Fruit fly (Drosophila melanogaster) whole organism, larva: ENCODE data around the gene Grasp65.

Experiments used
- noc ChIP-seq: fragments of 200-800 bp; sonication (Bioruptor generic); optimal IDR thresholded peaks from 3 replicates; lab custom pipeline; 2019; ENCODE audit warnings: missing biosample characterization, mild to moderate bottlenecking, missing genetic modification characterization, moderate library complexity

Grasp65 gene

dm6 chr3L:19929719-19930334 lies 5.1 kb downstream of the Grasp65 start:
- no peak for TF ChIP-seq noc (tag; lab: Kevin White, UChicago)

- no peak for TF ChIP-seq noc (tag; lab: Kevin White, UChicago)
Measured at dm6 chr3L:19931391-19931790, 6.6 kb downstream of the Grasp65 start, which contains the start of gene CG46462. Gene CG46462 (plus strand): TSS chr3L:19931691.

DNA sequence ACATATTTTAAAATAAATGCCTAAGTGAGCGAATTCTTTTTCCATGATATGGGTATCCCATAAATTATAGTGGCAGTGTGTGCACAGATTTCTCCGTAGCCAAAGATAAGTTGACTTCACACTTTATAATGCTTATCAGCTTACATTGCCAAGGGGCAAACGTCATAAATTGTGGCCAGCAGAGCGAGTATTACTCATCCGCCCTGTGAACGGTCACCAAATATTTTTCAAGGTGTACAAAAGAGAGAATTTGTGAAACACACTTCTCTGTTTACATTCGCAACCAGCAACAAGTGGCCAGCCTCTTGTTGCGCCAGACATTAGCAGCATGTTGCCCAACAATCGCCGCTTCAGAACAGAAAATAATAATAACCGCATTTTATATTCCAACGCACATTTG lies 8.2 kb downstream of the Grasp65 start:
- TF ChIP-seq noc (tag; lab: Kevin White, UChicago): no peak

DNA sequence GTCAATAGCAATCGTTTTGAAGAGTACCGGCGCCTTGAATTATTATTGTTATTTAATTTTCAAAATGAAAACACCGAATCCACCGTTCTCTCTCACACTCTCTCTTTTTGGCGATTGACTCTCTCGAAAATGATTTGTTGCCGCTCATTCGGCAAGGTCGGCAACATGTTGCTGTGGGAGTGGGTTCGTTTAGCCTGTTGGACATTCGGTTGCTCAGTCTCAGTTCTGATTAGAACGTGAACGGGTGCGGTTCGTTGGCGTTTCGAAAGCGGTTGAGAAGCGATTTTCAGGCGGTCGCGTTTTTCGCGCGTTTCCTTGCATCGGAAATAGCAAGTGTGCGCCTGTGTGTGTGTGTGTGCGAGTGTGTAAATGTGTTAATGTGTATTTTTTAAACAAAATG lies 14.3 kb downstream of the Grasp65 start, which contains the start of gene Ac76E:
Gene Ac76E (plus strand): TSS at position 264 of the 400 bp plus-strand sequence.
- peak; percentile 20 for TF ChIP-seq noc (tag; lab: Kevin White, UChicago)

dm6 chr3L:19940349-19940748 lies 15.6 kb downstream of the Grasp65 start:
- no peak for TF ChIP-seq noc (tag; lab: Kevin White, UChicago)

DNA sequence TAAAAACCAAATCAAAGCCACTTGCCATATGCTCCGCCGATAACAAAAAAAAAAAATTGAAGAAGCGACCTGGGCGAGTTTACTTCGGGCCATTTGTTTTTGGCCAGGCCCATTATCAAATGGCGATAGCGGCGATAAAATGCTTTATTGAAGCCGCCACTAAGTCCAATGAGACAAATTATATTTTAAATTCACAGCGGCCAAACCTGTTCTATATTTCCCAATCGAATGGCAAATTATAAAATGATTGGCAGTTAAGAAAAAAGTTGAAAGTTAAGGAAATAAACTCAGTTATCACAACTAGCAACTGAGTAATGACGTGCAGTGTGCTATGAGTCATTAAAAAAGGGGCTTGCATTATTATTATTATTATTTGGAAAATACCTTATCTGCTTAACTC lies 16.4 kb downstream of the Grasp65 start:
- peak; percentile 37 for TF ChIP-seq noc (tag; lab: Kevin White, UChicago)

DNA sequence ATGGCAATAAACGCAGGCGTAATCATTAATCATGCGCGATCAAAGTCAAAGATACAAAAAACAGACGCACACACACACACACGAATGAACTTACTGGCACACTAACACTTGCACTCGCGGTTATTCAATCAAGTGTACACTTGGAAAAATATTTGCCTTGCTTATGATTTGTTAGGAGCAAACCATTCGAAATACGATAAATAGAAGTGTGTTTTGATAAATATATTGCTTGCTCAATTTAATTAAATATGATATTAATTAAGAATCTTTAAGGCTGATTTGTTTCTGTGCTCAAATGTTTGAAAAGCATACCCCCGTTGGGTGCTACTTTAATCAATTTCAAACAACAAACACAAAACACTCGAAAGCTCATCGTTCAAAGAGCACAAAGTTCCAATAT lies 20.7 kb downstream of the Grasp65 start:
- TF ChIP-seq noc (tag; lab: Kevin White, UChicago): no peak

DNA sequence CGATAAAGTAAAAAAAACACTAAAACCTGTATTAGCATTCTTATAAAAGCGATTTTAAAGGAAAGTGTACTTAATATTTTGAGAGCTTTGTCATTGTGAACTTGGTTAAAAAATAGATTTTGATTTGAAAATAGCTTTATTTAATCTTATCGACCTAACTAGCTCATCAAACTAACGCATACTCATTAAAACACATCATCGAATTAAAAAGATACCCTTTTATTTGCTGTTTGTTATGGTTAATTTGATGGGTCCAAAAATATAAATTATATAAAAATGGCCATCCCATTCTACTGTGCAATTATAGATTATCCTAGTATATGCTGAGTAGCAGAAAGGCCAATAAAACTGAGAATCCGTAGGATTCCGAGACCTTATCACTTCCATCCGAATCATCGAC lies 26.3 kb downstream of the Grasp65 start, which contains the start of gene CG32219:
Gene CG32219 (minus strand): TSS at position 101 of the 400 bp plus-strand sequence.
- TF ChIP-seq noc (tag; lab: Kevin White, UChicago): no peak

dm6 chr3L:19951868-19952267 lies 27.1 kb downstream of the Grasp65 start, which contains the start of gene CG34258:
Gene CG34258 (minus strand): TSS chr3L:19951968.
- no peak for TF ChIP-seq noc (tag; lab: Kevin White, UChicago)

dm6 chr3L:19952690-19953089 lies 27.9 kb downstream of the Grasp65 start, which contains the start of gene CG33710:
Gene CG33710 (minus strand): TSS chr3L:19952790.
- no peak for TF ChIP-seq noc (tag; lab: Kevin White, UChicago)

DNA sequence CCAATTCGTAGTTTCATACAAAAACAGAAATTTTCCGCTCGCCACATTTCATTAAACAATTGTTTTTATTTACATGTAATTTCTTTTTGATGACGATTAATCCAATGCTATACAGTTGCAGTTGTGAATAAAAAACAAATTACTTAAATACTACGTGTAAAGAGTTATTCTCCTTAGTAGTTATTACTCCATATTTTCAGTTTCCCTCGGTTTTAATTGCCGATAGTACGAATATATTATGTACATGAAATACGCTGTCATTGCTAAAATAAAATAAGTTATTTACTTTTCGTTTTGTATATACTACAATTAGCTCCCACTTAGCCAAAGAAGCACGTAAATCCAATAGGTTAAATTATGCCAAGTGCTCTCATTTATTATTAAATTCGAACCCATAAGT lies 28.9 kb downstream of the Grasp65 start, which contains the start of gene CG42655:
Gene CG42655 (minus strand): TSS at position 101 of the 400 bp plus-strand sequence.
- no peak for TF ChIP-seq noc (tag; lab: Kevin White, UChicago)

- TF ChIP-seq noc (tag; lab: Kevin White, UChicago): no peak
Measured at dm6 chr3L:19954426-19954825, 29.7 kb downstream of the Grasp65 start, which contains the start of gene CG42654. Gene CG42654 (minus strand): TSS chr3L:19954526.

dm6 chr3L:19955699-19956098 lies 31.0 kb downstream of the Grasp65 start, which contains the start of gene CG42263:
Gene CG42263 (minus strand): TSS chr3L:19955799.
- TF ChIP-seq noc (tag; lab: Kevin White, UChicago): no peak

DNA sequence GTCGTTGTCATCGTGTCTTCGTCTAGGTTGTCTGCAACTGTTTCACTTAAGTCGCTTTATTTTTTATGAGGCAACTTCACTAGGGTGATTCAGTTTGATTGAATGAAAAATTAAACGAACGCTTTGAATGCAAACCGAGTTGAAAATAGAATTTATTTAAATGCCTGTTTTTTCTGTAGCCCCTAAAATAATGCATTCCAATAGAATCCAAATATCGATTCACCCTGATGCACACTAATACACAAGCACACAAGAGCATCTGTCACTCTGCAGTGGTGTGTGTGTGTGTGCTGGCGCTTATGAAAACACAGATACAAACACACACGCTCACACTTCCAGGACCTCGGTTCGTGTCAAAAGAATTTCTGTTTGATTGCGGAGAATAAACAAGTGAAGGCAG lies 37.1 kb downstream of the Grasp65 start:
- TF ChIP-seq noc (tag; lab: Kevin White, UChicago): no peak

DNA sequence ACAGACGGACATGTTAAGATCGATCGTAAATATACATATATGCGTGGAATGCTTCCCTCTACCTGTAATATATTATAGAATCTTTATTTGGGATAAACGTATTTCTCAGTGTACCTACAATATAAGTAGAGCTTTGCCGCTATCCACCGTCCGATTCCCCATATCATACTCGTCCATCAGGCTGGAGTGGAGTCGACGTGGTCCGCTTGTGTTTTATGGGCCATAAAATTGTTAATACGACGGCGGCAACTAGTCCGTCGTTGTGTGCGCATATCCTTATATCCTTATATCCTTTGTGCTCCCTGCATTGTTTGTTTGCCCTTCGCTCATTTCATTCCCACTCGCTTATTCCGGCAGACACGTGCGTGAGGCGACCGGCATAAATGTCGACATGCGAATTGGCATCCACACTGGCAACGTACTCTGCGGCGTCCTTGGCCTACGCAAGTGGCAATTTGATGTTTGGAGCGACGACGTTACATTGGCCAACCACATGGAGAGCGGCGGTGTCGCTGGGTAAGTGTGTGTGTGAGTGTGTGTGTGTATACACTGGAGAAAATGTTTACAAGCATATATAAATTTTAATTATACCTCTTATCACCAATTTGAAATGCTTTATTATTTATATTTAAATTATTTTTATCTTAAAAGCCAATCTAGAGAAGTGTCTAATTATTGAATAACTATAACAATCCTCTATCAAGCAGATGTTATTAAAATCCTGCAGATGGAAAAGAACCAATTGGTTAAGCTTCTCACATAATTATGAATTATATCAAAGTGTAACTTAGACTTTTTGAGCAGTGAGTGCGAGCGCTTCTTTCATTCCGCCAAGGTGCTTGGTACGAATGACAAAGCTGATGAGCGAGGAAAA lies 44.2 kb downstream of the Grasp65 start:
- no peak for TF ChIP-seq noc (tag; lab: Kevin White, UChicago)
